Fruit fly (Drosophila melanogaster) whole organism, embryonic: ENCODE measurements around the gene CG7906.

Experiments
- CG10147 ChIP-seq: fragments of 200-800 bp; sonication (Bioruptor generic); optimal IDR thresholded peaks from 2 replicates; lab custom pipeline; 2019; ENCODE audit warnings: missing biosample characterization, mild to moderate bottlenecking, missing genetic modification characterization, moderate library complexity
- CG10462 ChIP-seq: fragments of 200-800 bp; sonication (Bioruptor generic); optimal IDR thresholded peaks from 2 replicates; lab custom pipeline; 2016; ENCODE audit warnings: missing biosample characterization, missing genetic modification characterization
- CG11696 ChIP-seq: fragments of 200-800 bp; sonication (Bioruptor generic); IDR thresholded peaks from 2 replicates; pipeline ENCODE4 v1.3.6; 2022; ENCODE audit warnings: missing biosample characterization, missing genetic modification characterization
- CG12219 ChIP-seq: fragments of 200-800 bp; sonication (Bioruptor generic); optimal IDR thresholded peaks from 3 replicates; lab custom pipeline; 2018; ENCODE audit warnings: missing biosample characterization, mild to moderate bottlenecking, missing genetic modification characterization
- CG12769 ChIP-seq: fragments of 200-800 bp; sonication (Bioruptor generic); optimal IDR thresholded peaks from 2 replicates; lab custom pipeline; 2019; ENCODE audit warnings: missing biosample characterization, mild to moderate bottlenecking, missing genetic modification characterization, moderate library complexity
- CG13296 ChIP-seq: fragments of 200-800 bp; sonication (Bioruptor generic); optimal IDR thresholded peaks from 3 replicates; lab custom pipeline; 2018; ENCODE audit warnings: missing biosample characterization, mild to moderate bottlenecking, missing genetic modification characterization
- CG14860 ChIP-seq: fragments of 200-800 bp; sonication (Bioruptor generic); IDR thresholded peaks from 3 replicates; pipeline ENCODE4 v1.3.6; 2022; ENCODE audit warnings: missing biosample characterization, missing genetic modification characterization; ENCODE audit not compliant: partially characterized antibody
- CG18011 ChIP-seq: fragments of 200-800 bp; sonication (Bioruptor generic); optimal IDR thresholded peaks from 2 replicates; lab custom pipeline; 2017; ENCODE audit warnings: missing biosample characterization, missing genetic modification characterization, mild to moderate bottlenecking, moderate library complexity, missing genotype
- CG31365 ChIP-seq: fragments of 200-800 bp; sonication (Bioruptor generic); optimal IDR thresholded peaks from 2 replicates; lab custom pipeline; 2018; ENCODE audit warnings: missing biosample characterization, mild to moderate bottlenecking, missing genetic modification characterization
- CG33557 ChIP-seq: fragments of 200-800 bp; sonication (Bioruptor generic); optimal IDR thresholded peaks from 2 replicates; lab custom pipeline; 2019; ENCODE audit warnings: missing biosample characterization, mild to moderate bottlenecking, missing genetic modification characterization, moderate library complexity
- CG4404 ChIP-seq: fragments of 200-800 bp; sonication (Bioruptor generic); IDR thresholded peaks from 2 replicates; pipeline ENCODE4 v1.3.6; 2022; ENCODE audit warnings: missing biosample characterization, missing genetic modification characterization
- CG6683 ChIP-seq: fragments of 200-800 bp; sonication (Bioruptor generic); optimal IDR thresholded peaks from 2 replicates; lab custom pipeline; 2017; ENCODE audit warnings: missing biosample characterization, mild to moderate bottlenecking, missing genetic modification characterization, missing genetic modification reagents
- CG6791 ChIP-seq: fragments of 200-800 bp; sonication (Bioruptor generic); IDR thresholded peaks from 3 replicates; pipeline ENCODE4 v1.3.6; 2022; ENCODE audit warnings: missing biosample characterization, missing genetic modification characterization; ENCODE audit not compliant: partially characterized antibody
- CG8359 ChIP-seq: fragments of 200-800 bp; sonication (Bioruptor generic); optimal IDR thresholded peaks from 2 replicates; lab custom pipeline; 2017; ENCODE audit warnings: missing biosample characterization, mild to moderate bottlenecking, missing genetic modification characterization, borderline replicate concordance
- CG8388 ChIP-seq: fragments of 200-800 bp; sonication (Bioruptor generic); optimal IDR thresholded peaks from 2 replicates; lab custom pipeline; 2019; ENCODE audit warnings: missing biosample characterization, mild to moderate bottlenecking, missing genetic modification characterization, moderate library complexity
- CG8765 ChIP-seq: fragments of 200-800 bp; sonication (Bioruptor generic); IDR thresholded peaks from 2 replicates; pipeline ENCODE4 v1.3.6; 2022; ENCODE audit warnings: missing biosample characterization, missing genetic modification characterization
- CG8924 ChIP-seq: fragments of 200-800 bp; optimal IDR thresholded peaks from 3 replicates; lab custom pipeline; 2019; ENCODE audit warnings: missing biosample characterization, mild to moderate bottlenecking, missing genetic modification characterization, moderate library complexity
- CG9437 ChIP-seq: fragments of 200-800 bp; sonication (Bioruptor generic); optimal IDR thresholded peaks from 2 replicates; lab custom pipeline; 2018; ENCODE audit warnings: missing biosample characterization, mild to moderate bottlenecking, missing genetic modification characterization
- Deaf1 ChIP-seq: fragments of 200-800 bp; optimal IDR thresholded peaks from 3 replicates; lab custom pipeline; 2019; ENCODE audit warnings: missing biosample characterization, mild to moderate bottlenecking, missing genetic modification characterization, moderate library complexity
- HHEX ChIP-seq: fragments of 200-800 bp; sonication (Bioruptor generic); optimal IDR thresholded peaks from 3 replicates; lab custom pipeline; 2017; ENCODE audit warnings: missing biosample characterization, mild to moderate bottlenecking, missing genetic modification characterization, missing genetic modification reagents
- Hr39 ChIP-seq: fragments of >200 bp; optimal IDR thresholded peaks from 2 replicates; lab custom pipeline; 2017
- MTF-1 ChIP-seq: fragments of 200-800 bp; sonication (Bioruptor generic); optimal IDR thresholded peaks from 2 replicates; lab custom pipeline; 2018; ENCODE audit warnings: missing biosample characterization, mild to moderate bottlenecking, missing genetic modification characterization, borderline replicate concordance
- NFAT ChIP-seq: fragments of 200-800 bp; sonication (Bioruptor generic); IDR thresholded peaks from 2 replicates; pipeline ENCODE4 v1.3.6; 2022; ENCODE audit warnings: missing biosample characterization, missing genetic modification characterization
- NfI ChIP-seq: fragments of 200-800 bp; sonication (Bioruptor generic); optimal IDR thresholded peaks from 3 replicates; lab custom pipeline; 2018; ENCODE audit warnings: missing biosample characterization, mild to moderate bottlenecking, missing genetic modification characterization, moderate library complexity
- TFAM ChIP-seq: fragments of 200-800 bp; sonication (Bioruptor generic); optimal IDR thresholded peaks from 2 replicates; lab custom pipeline; 2017; ENCODE audit warnings: missing biosample characterization, missing genetic modification characterization, inconsistent platforms
- Taf1 ChIP-seq: fragments of 200-800 bp; sonication (Bioruptor generic); IDR thresholded peaks from 2 replicates; pipeline ENCODE4 v1.3.6; 2022; ENCODE audit warnings: missing biosample characterization, missing genetic modification characterization
- bab2 ChIP-seq: fragments of 200-800 bp; sonication (Bioruptor generic); optimal IDR thresholded peaks from 2 replicates; lab custom pipeline; 2016; ENCODE audit warnings: missing biosample characterization, missing genetic modification characterization
- bcd ChIP-seq: fragments of 200-800 bp; sonication (Bioruptor generic); optimal IDR thresholded peaks from 2 replicates; lab custom pipeline; 2017; ENCODE audit warnings: missing biosample characterization, mild to moderate bottlenecking, missing genetic modification characterization
- bigmax ChIP-seq: fragments of 200-800 bp; sonication (Bioruptor generic); optimal IDR thresholded peaks from 2 replicates; lab custom pipeline; 2018; ENCODE audit warnings: missing biosample characterization, mild to moderate bottlenecking, missing genetic modification characterization
- chinmo ChIP-seq: fragments of 200-800 bp; sonication (Bioruptor generic); IDR thresholded peaks from 4 replicates; pipeline ENCODE4 v1.3.6; 2022; ENCODE audit warnings: missing biosample characterization, missing genetic modification characterization; ENCODE audit not compliant: partially characterized antibody
- cwo ChIP-seq: fragments of 200-800 bp; sonication (Bioruptor generic); optimal IDR thresholded peaks from 3 replicates; lab custom pipeline; 2017; ENCODE audit warnings: missing biosample characterization, missing genetic modification characterization, mild to moderate bottlenecking, moderate library complexity, missing genetic modification reagents
- danr ChIP-seq: fragments of 200-800 bp; sonication (Bioruptor generic); IDR thresholded peaks from 2 replicates; pipeline ENCODE4 v1.3.6; 2022; ENCODE audit warnings: missing biosample characterization, missing genetic modification characterization
- ems ChIP-seq: fragments of 200-800 bp; sonication (Bioruptor generic); optimal IDR thresholded peaks from 3 replicates; lab custom pipeline; 2016; ENCODE audit warnings: missing biosample characterization, missing genetic modification characterization
- eve ChIP-seq, 2 experiments: fragments of >200 bp; optimal IDR thresholded peaks; 2 replicates each; lab custom pipeline; 2017; ENCODE audit warnings: missing biosample characterization in 2 of 2, missing genetic modification characterization in 2 of 2
- grau ChIP-seq: fragments of 200-800 bp; optimal IDR thresholded peaks from 3 replicates; lab custom pipeline; 2019; ENCODE audit warnings: missing biosample characterization, mild to moderate bottlenecking, missing genetic modification characterization, moderate library complexity
- hbn ChIP-seq: fragments of 200-800 bp; sonication (Bioruptor generic); IDR thresholded peaks from 2 replicates; pipeline ENCODE4 v1.3.6; 2022; ENCODE audit warnings: missing biosample characterization, missing genetic modification characterization; ENCODE audit not compliant: partially characterized antibody
- ind ChIP-seq: fragments of 200-800 bp; sonication (Bioruptor generic); optimal IDR thresholded peaks from 3 replicates; lab custom pipeline; 2016; ENCODE audit warnings: missing biosample characterization, missing genetic modification characterization
- ken ChIP-seq: fragments of 200-800 bp; sonication (Bioruptor generic); IDR thresholded peaks from 3 replicates; pipeline ENCODE4 v1.3.6; 2022; ENCODE audit warnings: missing biosample characterization, missing genetic modification characterization
- lilli ChIP-seq: fragments of 200-800 bp; sonication (Bioruptor generic); optimal IDR thresholded peaks from 3 replicates; lab custom pipeline; 2016; ENCODE audit warnings: missing biosample characterization, missing genetic modification characterization
- mam ChIP-seq: fragments of 200-800 bp; sonication (Bioruptor generic); optimal IDR thresholded peaks from 3 replicates; lab custom pipeline; 2016; ENCODE audit warnings: missing biosample characterization, missing genetic modification characterization
- nerfin-1 ChIP-seq: fragments of 200-800 bp; sonication (Bioruptor generic); optimal IDR thresholded peaks from 3 replicates; lab custom pipeline; 2019; ENCODE audit warnings: missing biosample characterization, mild to moderate bottlenecking, missing genetic modification characterization, moderate library complexity
- otp ChIP-seq: fragments of 200-800 bp; sonication (Bioruptor generic); IDR thresholded peaks from 3 replicates; pipeline ENCODE4, ENCODE4 v1.3.6; 2022; ENCODE audit warnings: missing biosample characterization, missing genetic modification characterization
- peb ChIP-seq: fragments of 200-800 bp; sonication (Bioruptor generic); IDR thresholded peaks from 2 replicates; pipeline ENCODE4 v1.3.6; 2022; ENCODE audit warnings: missing biosample characterization, missing genetic modification characterization
- pros ChIP-seq: fragments of 200-800 bp; sonication (Bioruptor generic); optimal IDR thresholded peaks from 3 replicates; lab custom pipeline; 2019; ENCODE audit warnings: missing biosample characterization, mild to moderate bottlenecking, missing genetic modification characterization, moderate library complexity
- scrt ChIP-seq: fragments of 200-800 bp; sonication (Bioruptor generic); optimal IDR thresholded peaks from 2 replicates; lab custom pipeline; 2018; ENCODE audit warnings: missing biosample characterization, mild to moderate bottlenecking, missing genetic modification characterization, moderate library complexity
- shn ChIP-seq: fragments of 200-800 bp; sonication (Bioruptor generic); optimal IDR thresholded peaks from 3 replicates; lab custom pipeline; 2016; ENCODE audit warnings: missing biosample characterization, missing genetic modification characterization
- sisA ChIP-seq: fragments of 200-800 bp; sonication (Bioruptor generic); IDR thresholded peaks from 2 replicates; pipeline ENCODE4 v1.3.6; 2022; ENCODE audit warnings: missing biosample characterization, missing genetic modification characterization
- tin ChIP-seq: fragments of 200-800 bp; sonication (Bioruptor generic); optimal IDR thresholded peaks from 3 replicates; lab custom pipeline; 2016; ENCODE audit warnings: missing biosample characterization, missing genetic modification characterization
- ttk ChIP-seq: fragments of 200-800 bp; sonication (Bioruptor generic); IDR thresholded peaks from 2 replicates; pipeline ENCODE4 v2.1.2; 2022; ENCODE audit warnings: missing biosample characterization, missing genetic modification characterization
- usp ChIP-seq: fragments of >200 bp; optimal IDR thresholded peaks from 2 replicates; lab custom pipeline; 2017; ENCODE audit warnings: missing biosample characterization, missing genetic modification characterization
- vnd ChIP-seq: fragments of 200-800 bp; sonication (Bioruptor generic); IDR thresholded peaks from 3 replicates; pipeline ENCODE4 v1.3.6; 2022; ENCODE audit warnings: missing biosample characterization, missing genetic modification characterization; ENCODE audit not compliant: partially characterized antibody

Gene CG7906

DNA sequence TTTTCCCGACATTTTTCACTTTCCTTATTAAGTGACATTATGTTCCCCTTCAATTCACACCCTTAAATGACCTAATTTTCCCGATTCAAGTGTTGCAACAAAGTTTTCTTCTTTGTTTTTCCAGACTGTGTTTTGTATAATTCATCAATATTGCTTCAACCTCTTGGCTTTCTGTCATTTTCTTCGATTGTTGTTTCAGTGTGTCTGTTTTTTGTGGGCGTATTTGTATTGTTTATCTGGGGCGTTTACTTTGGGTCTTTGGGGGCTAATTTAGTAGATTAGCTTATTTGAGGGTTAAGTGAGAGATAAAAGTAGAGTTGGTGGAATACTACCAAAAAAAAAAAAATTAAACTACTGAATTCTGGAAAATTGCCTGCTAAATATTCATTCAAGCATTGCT is 40.7 kb upstream of the CG7906 start (continued):
- no peak for TF ChIP-seq CG10462
- TF ChIP-seq CG14860 (GFP tag; lab: Robert Waterston, UW) = no peak
- TF ChIP-seq tin (GFP tag; lab: Kevin White, UChicago) = no peak
- TF ChIP-seq CG9437 (GFP tag; lab: Kevin White, UChicago) = no peak
- TF ChIP-seq Hr39 (lab: Kevin White, UChicago) = no peak
- peak; percentile 47 for TF ChIP-seq CG8924 (tag; lab: Kevin White, UChicago)
- no peak for TF ChIP-seq ttk
- no peak for TF ChIP-seq CG8359 (GFP tag; lab: Kevin White, UChicago)
- TF ChIP-seq CG11696 (GFP tag; lab: Robert Waterston, UW) = 0 out of 2 replicates have a peak, but pooled peaks have one; percentile 8
- no peak for TF ChIP-seq CG6791 (GFP tag; lab: Robert Waterston, UW)
- TF ChIP-seq otp (GFP tag; lab: Robert Waterston, UW) = no peak
- TF ChIP-seq peb (GFP tag; lab: Robert Waterston, UW) = no peak
- TF ChIP-seq ind (GFP tag; lab: Kevin White, UChicago) = no peak
- TF ChIP-seq CG13296 (GFP tag; lab: Kevin White, UChicago) = peak; percentile 55
- TF ChIP-seq CG6683 (GFP tag; lab: Kevin White, UChicago) = no peak
- TF ChIP-seq ken (GFP tag; lab: Robert Waterston, UW) = no peak
- TF ChIP-seq usp (GFP tag; lab: Kevin White, UChicago) = no peak
- TF ChIP-seq shn = no peak
- TF ChIP-seq cwo (GFP tag; lab: Kevin White, UChicago) = no peak
- no peak for TF ChIP-seq sisA (GFP tag; lab: Robert Waterston, UW)
- TF ChIP-seq danr (GFP tag; lab: Robert Waterston, UW) = no peak
- peak; percentile 37 for TF ChIP-seq nerfin-1 (tag; lab: Kevin White, UChicago)
- TF ChIP-seq scrt (GFP tag; lab: Kevin White, UChicago) = peak; percentile 38
- TF ChIP-seq CG31365 (tag; lab: Kevin White, UChicago) = peak; percentile 36
- TF ChIP-seq CG12769 (tag; lab: Kevin White, UChicago) = no peak
- no peak for TF ChIP-seq bcd
- TF ChIP-seq bab2 (GFP tag; lab: Kevin White, UChicago) = peak; percentile 13
- peak; percentile 7 for TF ChIP-seq CG8388 (GFP tag; lab: Kevin White, UChicago)
- no peak for TF ChIP-seq CG4404
- TF ChIP-seq TFAM (GFP tag; lab: Kevin White, UChicago) = no peak
- no peak for TF ChIP-seq CG8765 (GFP tag; lab: Robert Waterston, UW)
- no peak for TF ChIP-seq pros (GFP tag; lab: Kevin White, UChicago)
- TF ChIP-seq MTF-1 = peak; percentile 72
- TF ChIP-seq bigmax (GFP tag; lab: Kevin White, UChicago) = no peak
- peak; percentile 33 for TF ChIP-seq CG33557 (GFP tag; lab: Kevin White, UChicago)
- TF ChIP-seq vnd (GFP tag; lab: Robert Waterston, UW) = no peak
- TF ChIP-seq ems (GFP tag; lab: Kevin White, UChicago) = no peak
- peak in 1 of 2 experiments; percentile 62 for TF ChIP-seq eve (GFP tag; optimal IDR thresholded peaks at IDR 0.05; lab: Kevin White, UChicago)
- peak; percentile 15 for TF ChIP-seq grau (tag; lab: Kevin White, UChicago)
- no peak for TF ChIP-seq Deaf1 (tag; lab: Kevin White, UChicago)
- TF ChIP-seq CG12219 (GFP tag; lab: Kevin White, UChicago) = peak; percentile 35
- 0 out of 4 replicates have a peak, but pooled peaks have one; percentile 9 for TF ChIP-seq chinmo (GFP tag; lab: Robert Waterston, UW)
- TF ChIP-seq NfI = peak; percentile 21
- no peak for TF ChIP-seq NFAT (GFP tag; lab: Robert Waterston, UW)
- no peak for TF ChIP-seq Taf1
- peak; percentile 4 for TF ChIP-seq CG10147 (GFP tag; lab: Kevin White, UChicago)
- peak; percentile 60 for TF ChIP-seq HHEX (GFP tag; lab: Kevin White, UChicago)
- TF ChIP-seq lilli (GFP tag; lab: Kevin White, UChicago) = no peak
- TF ChIP-seq CG18011 (GFP tag; lab: Kevin White, UChicago) = no peak
- TF ChIP-seq mam (GFP tag; lab: Kevin White, UChicago) = no peak
- no peak for TF ChIP-seq hbn (GFP tag; lab: Robert Waterston, UW)
